Worm (Caenorhabditis elegans): ENCODE data around the gene mics-1.
A peak's percentile ranks its signal among the peaks of the same experiment; 100 is the strongest.

ce11 chrV:10602051-10602937, 24.2 kb upstream of the mics-1 start, which contains the start of gene H27A22.1:
- no peak for TF ChIP-seq zag-1 (tag; optimal IDR thresholded peaks at IDR 0.05)
- TF ChIP-seq unc-62 (GFP tag; optimal IDR thresholded peaks at IDR 0.05): no peak
- no peak for TF ChIP-seq skn-1 (tag; optimal IDR thresholded peaks at IDR 0.05)
- TF ChIP-seq ztf-1 (GFP tag; conservative IDR thresholded peaks at IDR 0.05): no peak
- TF ChIP-seq aly-2 (tag; optimal IDR thresholded peaks at IDR 0.05): no peak
- TF ChIP-seq nhr-129 (tag; optimal IDR thresholded peaks at IDR 0.05): no peak
- no peak for TF ChIP-seq ZK546.5 (tag; optimal IDR thresholded peaks at IDR 0.05)
- TF ChIP-seq nhr-23 (tag; optimal IDR thresholded peaks at IDR 0.05): no peak
- TF ChIP-seq nhr-25 (tag; optimal IDR thresholded peaks at IDR 0.05): peak; percentile 9
- no peak for TF ChIP-seq mab-5 (tag; optimal IDR thresholded peaks at IDR 0.05)
- no peak for TF ChIP-seq snpc-4 (tag; optimal IDR thresholded peaks at IDR 0.05)
- TF ChIP-seq fos-1 (tag; optimal IDR thresholded peaks at IDR 0.05): no peak
- no peak for TF ChIP-seq nhr-77 (tag; optimal IDR thresholded peaks at IDR 0.05)
- no peak for TF ChIP-seq dmd-4 (tag; optimal IDR thresholded peaks at IDR 0.05)

All from whole organism, L2 larva.